Worm (Caenorhabditis elegans): ENCODE measurements around the gene ins-13.

ins-13 gene

ce11 chrII:5511417-5512353 lies 33.0 kb downstream of the ins-13 start (continued):
- TF ChIP-seq alr-1 (tag; optimal IDR thresholded peaks at IDR 0.05; ENCODE audit: borderline replicate concordance) (no peak), sox-4 (tag; optimal IDR thresholded peaks at IDR 0.05) (no peak), aly-2 (tag; optimal IDR thresholded peaks at IDR 0.05) (no peak), hlh-17 (GFP tag; optimal IDR thresholded peaks at IDR 0.05; ENCODE audit: borderline replicate concordance) (no peak), ceh-82 (tag; optimal IDR thresholded peaks at IDR 0.05) (peak in 1 of 3 experiments; percentile 5), ceh-63 (GFP tag; optimal IDR thresholded peaks at IDR 0.05) (no peak), nhr-84 (tag; optimal IDR thresholded peaks at IDR 0.05) (no peak)

ce11 chrII:5505820-5506287 lies 38.8 kb downstream of the ins-13 start, which contains the start of gene npp-24:
Gene npp-24, plus strand, starts transcription at chrII:5505870.
- TF ChIP-seq lin-15B (tag; optimal IDR thresholded peaks at IDR 0.05) (peak; percentile 28), lin-35 (GFP tag; optimal IDR thresholded peaks at IDR 0.05) (peak in 1 of 2 experiments; percentile 24), alr-1 (tag; optimal IDR thresholded peaks at IDR 0.05; ENCODE audit: borderline replicate concordance) (no peak), C16A3.4 (tag; optimal IDR thresholded peaks at IDR 0.05) (no peak), blmp-1 (tag; optimal IDR thresholded peaks at IDR 0.05) (peak; percentile 95), nhr-237 (tag; optimal IDR thresholded peaks at IDR 0.05) (no peak), dpl-1 (GFP tag; optimal IDR thresholded peaks at IDR 0.05) (peak in 1 of 3 experiments; percentile 45), lsy-2 (tag; optimal IDR thresholded peaks at IDR 0.05) (peak in 1 of 2 experiments; percentile 33), efl-1 (optimal IDR thresholded peaks at IDR 0.05) (peak; percentile 20 to 23), efl-1 (GFP tag; optimal IDR thresholded peaks at IDR 0.05 in 1 of 2) (peak in 1 of 2 experiments; percentile 17)

- TF ChIP-seq pqm-1 (tag; optimal IDR thresholded peaks at IDR 0.05) (no peak), elt-2 (tag; optimal IDR thresholded peaks at IDR 0.05) (peak; percentile 40)
Observed at ce11 chrII:5503760-5504159, 40.9 kb downstream of the ins-13 start, which contains the start of gene cyp-44A1. Gene cyp-44A1, plus strand, starts transcription at chrII:5504044.

ce11 chrII:5500986-5501657 lies 43.5 kb downstream of the ins-13 start, which contains the start of gene F12A10.8:
Gene F12A10.8, minus strand, starts transcription at chrII:5501064.
- TF ChIP-seq hlh-17 (GFP tag; optimal IDR thresholded peaks at IDR 0.05; ENCODE audit: borderline replicate concordance), result no peak
- no peak for TF ChIP-seq nhr-77 (tag; optimal IDR thresholded peaks at IDR 0.05)
- no peak for TF ChIP-seq ceh-88 (GFP tag; IDR thresholded peaks at IDR 0.05)
- TF ChIP-seq pax-3 (tag; optimal IDR thresholded peaks at IDR 0.05), result no peak
- TF ChIP-seq Y116A8C.19 (tag; optimal IDR thresholded peaks at IDR 0.05; ENCODE audit: borderline replicate concordance), result no peak
- TF ChIP-seq lin-35 (GFP tag; optimal IDR thresholded peaks at IDR 0.05), result peak; percentile 75 to 92
- TF ChIP-seq nhr-12 (tag; optimal IDR thresholded peaks at IDR 0.05), result no peak
- peak; percentile 67 to 87 (median 79) for TF ChIP-seq dpl-1 (GFP tag; optimal IDR thresholded peaks at IDR 0.05)
- TF ChIP-seq C34B4.2 (tag; optimal IDR thresholded peaks at IDR 0.05), result no peak
- TF ChIP-seq lin-13 (GFP tag; optimal IDR thresholded peaks at IDR 0.05), result no peak
- TF ChIP-seq isw-1 (GFP tag; IDR thresholded peaks at IDR 0.05), result no peak
- TF ChIP-seq ztf-4 (tag; optimal IDR thresholded peaks at IDR 0.05), result no peak
- peak; percentile 29 for TF ChIP-seq lin-14 (GFP tag; optimal IDR thresholded peaks at IDR 0.05)
- no peak for TF ChIP-seq nhr-90 (tag; optimal IDR thresholded peaks at IDR 0.05; ENCODE audit: poor library complexity)
- no peak for TF ChIP-seq mdl-1 (tag; optimal IDR thresholded peaks at IDR 0.05)
- peak; percentile 46 for TF ChIP-seq mep-1 (tag; optimal IDR thresholded peaks at IDR 0.05)
- TF ChIP-seq lin-39 (tag; optimal IDR thresholded peaks at IDR 0.05), result no peak
- peak; percentile 21 for TF ChIP-seq rnt-1 (tag; optimal IDR thresholded peaks at IDR 0.05)
- peak in 1 of 3 experiments; percentile 32 for TF ChIP-seq ceh-82 (tag; optimal IDR thresholded peaks at IDR 0.05)
- peak in 1 of 2 experiments; percentile 68 for TF ChIP-seq lsy-2 (tag; optimal IDR thresholded peaks at IDR 0.05)
- no peak for TF ChIP-seq nhr-47 (tag; optimal IDR thresholded peaks at IDR 0.05)
- no peak for TF ChIP-seq nhr-20 (tag; optimal IDR thresholded peaks at IDR 0.05)
- no peak for TF ChIP-seq ztf-11 (tag; optimal IDR thresholded peaks at IDR 0.05)
- TF ChIP-seq nhr-84 (tag; optimal IDR thresholded peaks at IDR 0.05), result no peak
- TF ChIP-seq sptf-1 (tag; optimal IDR thresholded peaks at IDR 0.05), result no peak
- no peak for TF ChIP-seq alr-1 (tag; optimal IDR thresholded peaks at IDR 0.05; ENCODE audit: borderline replicate concordance)
- TF ChIP-seq fkh-8 (tag; optimal IDR thresholded peaks at IDR 0.05), result no peak
- TF ChIP-seq pag-3 (tag; optimal IDR thresholded peaks at IDR 0.05; ENCODE audit: borderline replicate concordance, insufficient read depth), result no peak
- TF ChIP-seq vab-15 (tag; optimal IDR thresholded peaks at IDR 0.05), result no peak
- peak; percentile 57 to 83 for TF ChIP-seq efl-1 (optimal IDR thresholded peaks at IDR 0.05)
- TF ChIP-seq efl-1 (GFP tag; optimal IDR thresholded peaks at IDR 0.05 in 1 of 2), result peak; percentile 85 to 98
- TF ChIP-seq tlp-1 (tag; optimal IDR thresholded peaks at IDR 0.05), result no peak
